Worm (Caenorhabditis elegans): ENCODE data around the gene C13A2.4.

DNA sequence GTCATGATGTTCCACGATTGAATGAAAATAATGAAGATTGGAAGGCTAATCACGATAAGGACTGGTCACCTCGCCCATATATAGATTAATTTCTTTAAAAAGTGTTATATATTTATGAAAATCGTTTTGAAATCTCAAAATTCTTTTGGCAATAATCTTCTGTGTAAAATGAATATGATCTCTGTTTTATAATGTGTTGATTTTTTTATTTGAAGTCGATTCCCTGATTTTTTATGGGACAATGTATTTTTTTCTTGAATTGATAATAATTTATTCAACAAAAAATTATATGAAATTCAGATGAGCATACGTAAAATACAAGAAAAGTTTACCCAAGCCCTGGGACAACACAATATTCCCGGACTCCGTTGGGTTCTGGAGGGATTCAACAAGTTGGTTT is 39.7 kb upstream of the C13A2.4 start, which contains the start of gene C05C8.1:
- TF ChIP-seq pqm-1 (tag; optimal IDR thresholded peaks at IDR 0.05) (no peak), nhr-11 (tag; optimal IDR thresholded peaks at IDR 0.05) (no peak), pha-4 (tag; optimal IDR thresholded peaks at IDR 0.05) (no peak), Y22D7AL.16 (tag; optimal IDR thresholded peaks at IDR 0.05) (no peak), ceh-45 (GFP tag; IDR thresholded peaks at IDR 0.05) (no peak), npax-4 (tag; optimal IDR thresholded peaks at IDR 0.05) (no peak)

Measured in whole organism, late embryonic.